Worm (Caenorhabditis elegans): Measurements from ENCODE around the gene ZK673.4.

ZK673.4 gene

DNA sequence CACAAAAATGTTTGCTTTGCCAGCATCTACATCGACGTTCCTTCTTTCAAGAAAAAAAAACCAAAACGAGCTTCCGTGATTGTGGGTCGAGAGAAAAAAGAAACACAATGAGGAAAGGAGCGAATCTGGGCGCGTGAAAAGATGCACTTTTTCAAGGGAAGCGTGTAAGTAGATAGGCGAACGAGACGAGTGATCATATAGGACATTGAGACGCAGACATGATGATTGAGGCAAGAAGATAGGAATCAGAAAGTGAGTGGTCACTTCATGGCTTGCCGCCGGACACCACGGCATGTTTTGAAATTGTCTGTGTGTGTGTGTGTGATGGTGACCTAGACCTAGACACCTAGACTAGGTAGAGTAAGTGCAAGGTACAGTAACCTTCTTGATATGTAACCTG lies 48.9 kb downstream of the ZK673.4 start:
- peak; percentile 25 for TF ChIP-seq lin-13 (GFP tag; optimal IDR thresholded peaks at IDR 0.05)
- TF ChIP-seq mdl-1 (tag; optimal IDR thresholded peaks at IDR 0.05): peak; percentile 49 to 69
- TF ChIP-seq nhr-10 (tag; optimal IDR thresholded peaks at IDR 0.05): no peak
- TF ChIP-seq unc-55 (GFP tag; optimal IDR thresholded peaks at IDR 0.05): no peak
- TF ChIP-seq Y55F3AM.14 (GFP tag; optimal IDR thresholded peaks at IDR 0.05): no peak
- TF ChIP-seq lsy-2 (tag; optimal IDR thresholded peaks at IDR 0.05): peak in 1 of 2 experiments; percentile 73
- peak; percentile 38 for TF ChIP-seq egl-27 (tag; optimal IDR thresholded peaks at IDR 0.05)
- peak; percentile 75 for TF ChIP-seq nhr-21 (tag; optimal IDR thresholded peaks at IDR 0.05)
- no peak for TF ChIP-seq mbf-1 (tag; optimal IDR thresholded peaks at IDR 0.05)
- TF ChIP-seq F13H6.1 (tag; optimal IDR thresholded peaks at IDR 0.05): peak; percentile 89
- TF ChIP-seq blmp-1 (tag; optimal IDR thresholded peaks at IDR 0.05; ENCODE audit: insufficient read depth): peak; percentile 95
- no peak for TF ChIP-seq mab-5 (tag; optimal IDR thresholded peaks at IDR 0.05)
- peak; percentile 66 for TF ChIP-seq nhr-129 (tag; optimal IDR thresholded peaks at IDR 0.05)
- TF ChIP-seq nhr-25 (tag; optimal IDR thresholded peaks at IDR 0.05): peak; percentile 52
- no peak for TF ChIP-seq elt-3 (tag; optimal IDR thresholded peaks at IDR 0.05)
- TF ChIP-seq dmd-4 (tag; optimal IDR thresholded peaks at IDR 0.05): no peak
- no peak for TF ChIP-seq nhr-237 (tag; optimal IDR thresholded peaks at IDR 0.05)
- peak; percentile 59 for TF ChIP-seq sma-3 (GFP tag; optimal IDR thresholded peaks at IDR 0.05)
- TF ChIP-seq sem-4 (tag; optimal IDR thresholded peaks at IDR 0.05): peak; percentile 83
- TF ChIP-seq alr-1 (tag; optimal IDR thresholded peaks at IDR 0.05): no peak
- TF ChIP-seq unc-39 (tag; optimal IDR thresholded peaks at IDR 0.05): no peak
- no peak for TF ChIP-seq nhr-23 (tag; optimal IDR thresholded peaks at IDR 0.05)
- no peak for TF ChIP-seq ztf-1 (GFP tag; conservative IDR thresholded peaks at IDR 0.05)
- no peak for TF ChIP-seq ama-1 (optimal IDR thresholded peaks at IDR 0.05)
- TF ChIP-seq ztf-4 (tag; optimal IDR thresholded peaks at IDR 0.05): no peak
- TF ChIP-seq crh-2 (tag; optimal IDR thresholded peaks at IDR 0.05): peak; percentile 51
- peak; percentile 82 for TF ChIP-seq sma-9 (GFP tag; optimal IDR thresholded peaks at IDR 0.05)
- no peak for TF ChIP-seq sma-9 (tag; optimal IDR thresholded peaks at IDR 0.05)
- TF ChIP-seq fos-1 (tag; optimal IDR thresholded peaks at IDR 0.05): peak; percentile 83
- TF ChIP-seq skn-1 (tag; optimal IDR thresholded peaks at IDR 0.05): no peak
- peak; percentile 3 for TF ChIP-seq nhr-77 (tag; optimal IDR thresholded peaks at IDR 0.05)
- TF ChIP-seq zag-1 (tag; optimal IDR thresholded peaks at IDR 0.05): peak; percentile 51
- TF ChIP-seq C34F6.9 (tag; optimal IDR thresholded peaks at IDR 0.05): peak; percentile 60
- TF ChIP-seq ceh-82 (tag; optimal IDR thresholded peaks at IDR 0.05): no peak
- TF ChIP-seq ceh-16 (tag; optimal IDR thresholded peaks at IDR 0.05): peak; percentile 44

DNA sequence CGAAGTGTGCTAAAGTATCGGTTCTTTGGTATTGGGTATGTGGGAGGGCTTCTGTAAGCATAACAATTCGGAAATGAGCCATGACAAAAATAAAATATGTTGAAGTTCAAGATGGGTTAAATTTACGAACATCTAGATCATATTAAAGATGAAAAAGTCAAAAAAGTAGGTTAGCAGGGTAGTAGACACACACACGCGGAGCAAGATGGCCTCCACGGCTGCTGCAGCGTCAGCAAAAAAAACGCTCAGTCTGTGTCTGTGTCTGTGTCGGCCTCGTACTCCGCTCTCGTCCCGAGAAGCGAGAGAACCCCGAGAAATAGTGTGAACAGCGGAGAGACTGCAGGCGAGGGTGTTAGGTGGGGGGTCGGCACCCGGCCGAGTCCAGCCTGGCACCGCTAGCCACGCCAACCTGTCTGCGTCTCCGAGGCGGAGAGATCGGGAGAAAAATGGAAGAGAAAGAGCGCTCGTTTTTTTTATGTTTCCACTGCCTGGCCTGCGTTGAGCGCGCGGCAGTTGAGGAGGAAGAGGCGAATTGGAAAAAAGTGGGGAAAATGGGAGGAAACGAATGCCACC lies 49.9 kb downstream of the ZK673.4 start, which contains the start of gene myrf-1:
Gene myrf-1, minus strand, starts transcription at position 51 of the 573 bp plus-strand sequence.
- TF ChIP-seq nhr-12 (tag; optimal IDR thresholded peaks at IDR 0.05) (no peak), ZK546.5 (tag; optimal IDR thresholded peaks at IDR 0.05) (no peak), blmp-1 (tag; optimal IDR thresholded peaks at IDR 0.05; ENCODE audit: insufficient read depth) (peak; percentile 50), mab-5 (tag; optimal IDR thresholded peaks at IDR 0.05) (peak; percentile 37), nhr-23 (tag; optimal IDR thresholded peaks at IDR 0.05) (no peak), peb-1 (tag; optimal IDR thresholded peaks at IDR 0.05) (peak; percentile 92), elt-3 (tag; optimal IDR thresholded peaks at IDR 0.05) (no peak), unc-39 (tag; optimal IDR thresholded peaks at IDR 0.05) (no peak), gmeb-1 (tag; optimal IDR thresholded peaks at IDR 0.05) (peak; percentile 71), fos-1 (tag; optimal IDR thresholded peaks at IDR 0.05) (peak; percentile 84), sma-3 (GFP tag; optimal IDR thresholded peaks at IDR 0.05) (peak; percentile 85), nhr-129 (tag; optimal IDR thresholded peaks at IDR 0.05) (peak; percentile 84), lin-39 (tag; optimal IDR thresholded peaks at IDR 0.05) (no peak), lsy-2 (tag; optimal IDR thresholded peaks at IDR 0.05) (peak; percentile 39 to 81), C34F6.9 (tag; optimal IDR thresholded peaks at IDR 0.05) (peak; percentile 85), sma-9 (GFP tag; optimal IDR thresholded peaks at IDR 0.05) (peak; percentile 93), sma-9 (tag; optimal IDR thresholded peaks at IDR 0.05) (no peak), nhr-11 (tag; optimal IDR thresholded peaks at IDR 0.05) (no peak), Y55F3AM.14 (GFP tag; optimal IDR thresholded peaks at IDR 0.05) (peak; percentile 84), nhr-10 (tag; optimal IDR thresholded peaks at IDR 0.05) (no peak), sem-4 (tag; optimal IDR thresholded peaks at IDR 0.05) (peak; percentile 79), ceh-82 (tag; optimal IDR thresholded peaks at IDR 0.05) (no peak), nhr-25 (tag; optimal IDR thresholded peaks at IDR 0.05) (peak; percentile 63), ztf-1 (GFP tag; conservative IDR thresholded peaks at IDR 0.05) (no peak), mdl-1 (tag; optimal IDR thresholded peaks at IDR 0.05) (peak; percentile 64 to 85), F13H6.1 (tag; optimal IDR thresholded peaks at IDR 0.05) (peak; percentile 97), elt-1 (tag; optimal IDR thresholded peaks at IDR 0.05) (peak; percentile 28), unc-55 (GFP tag; optimal IDR thresholded peaks at IDR 0.05) (peak; percentile 80), ztf-4 (tag; optimal IDR thresholded peaks at IDR 0.05) (peak; percentile 63), unc-62 (GFP tag; optimal IDR thresholded peaks at IDR 0.05) (no peak), nhr-6 (tag; optimal IDR thresholded peaks at IDR 0.05) (no peak), crh-2 (tag; optimal IDR thresholded peaks at IDR 0.05) (peak; percentile 84), skn-1 (tag; optimal IDR thresholded peaks at IDR 0.05) (no peak), lin-13 (GFP tag; optimal IDR thresholded peaks at IDR 0.05) (peak; percentile 72), aly-2 (tag; optimal IDR thresholded peaks at IDR 0.05) (no peak), ztf-11 (tag; optimal IDR thresholded peaks at IDR 0.05) (no peak), ama-1 (optimal IDR thresholded peaks at IDR 0.05) (no peak), nhr-237 (tag; optimal IDR thresholded peaks at IDR 0.05) (no peak), alr-1 (tag; optimal IDR thresholded peaks at IDR 0.05) (no peak), ceh-16 (tag; optimal IDR thresholded peaks at IDR 0.05) (peak; percentile 74), dmd-4 (tag; optimal IDR thresholded peaks at IDR 0.05) (no peak), nhr-77 (tag; optimal IDR thresholded peaks at IDR 0.05) (no peak), R02D3.7 (tag; optimal IDR thresholded peaks at IDR 0.05) (no peak), nhr-21 (tag; optimal IDR thresholded peaks at IDR 0.05) (peak; percentile 82), egl-27 (tag; optimal IDR thresholded peaks at IDR 0.05) (peak; percentile 86), zag-1 (tag; optimal IDR thresholded peaks at IDR 0.05) (peak; percentile 93)
